Worm (Caenorhabditis elegans): ENCODE measurements around the gene fat-6.

The fat-6 gene

ce11 chrIV:11923074-11923473 lies 7.6 kb upstream of the fat-6 start, which contains the start of gene srlf-31:
Gene srlf-31, minus strand, starts transcription at chrIV:11923174.
- TF ChIP-seq C16A3.4 (tag; optimal IDR thresholded peaks at IDR 0.05) (no peak), unc-130 (tag; optimal IDR thresholded peaks at IDR 0.05) (no peak), ceh-88 (GFP tag; IDR thresholded peaks at IDR 0.05) (no peak), ces-1 (GFP tag; optimal IDR thresholded peaks at IDR 0.05) (no peak), blmp-1 (tag; optimal IDR thresholded peaks at IDR 0.05) (no peak), Y116A8C.19 (tag; optimal IDR thresholded peaks at IDR 0.05; ENCODE audit: borderline replicate concordance) (no peak), egl-27 (tag; optimal IDR thresholded peaks at IDR 0.05) (no peak), zag-1 (tag; optimal IDR thresholded peaks at IDR 0.05) (no peak), nhr-90 (tag; optimal IDR thresholded peaks at IDR 0.05; ENCODE audit: poor library complexity) (no peak), pag-3 (tag; optimal IDR thresholded peaks at IDR 0.05; ENCODE audit: borderline replicate concordance, insufficient read depth) (no peak), lin-35 (GFP tag; optimal IDR thresholded peaks at IDR 0.05) (no peak), ama-1 (optimal IDR thresholded peaks at IDR 0.05) (no peak), unc-98 (GFP tag; IDR thresholded peaks at IDR 0.05) (no peak), lin-14 (GFP tag; optimal IDR thresholded peaks at IDR 0.05) (no peak), mef-2 (tag; optimal IDR thresholded peaks at IDR 0.05) (no peak), lin-39 (tag; optimal IDR thresholded peaks at IDR 0.05) (no peak), aly-2 (tag; optimal IDR thresholded peaks at IDR 0.05) (no peak), nhr-12 (tag; optimal IDR thresholded peaks at IDR 0.05) (no peak)

ce11 chrIV:11922011-11922410 lies 6.5 kb upstream of the fat-6 start, which contains the start of gene ZK822.1:
Gene ZK822.1, minus strand, starts transcription at chrIV:11922131.
- TF ChIP-seq mef-2 (tag; optimal IDR thresholded peaks at IDR 0.05) = no peak
- no peak for TF ChIP-seq fkh-8 (tag; optimal IDR thresholded peaks at IDR 0.05)
- no peak for TF ChIP-seq nhr-76 (tag; optimal IDR thresholded peaks at IDR 0.05)
- TF ChIP-seq C04F5.9 (tag; optimal IDR thresholded peaks at IDR 0.05) = no peak
- no peak for TF ChIP-seq C34B4.2 (tag; optimal IDR thresholded peaks at IDR 0.05)
- no peak for TF ChIP-seq elt-3 (tag; optimal IDR thresholded peaks at IDR 0.05)
- no peak for TF ChIP-seq mab-9 (GFP tag; IDR thresholded peaks at IDR 0.05)
- no peak for TF ChIP-seq nhr-28 (tag; optimal IDR thresholded peaks at IDR 0.05)
- no peak for TF ChIP-seq unc-62 (GFP tag; optimal IDR thresholded peaks at IDR 0.05)
- no peak for TF ChIP-seq ets-5 (GFP tag; IDR thresholded peaks at IDR 0.05)
- no peak for TF ChIP-seq isw-1 (GFP tag; IDR thresholded peaks at IDR 0.05)
- TF ChIP-seq pqm-1 (tag; optimal IDR thresholded peaks at IDR 0.05) = no peak
- no peak for TF ChIP-seq fkh-4 (tag; optimal IDR thresholded peaks at IDR 0.05; ENCODE audit: borderline replicate concordance)
- TF ChIP-seq lir-3 (tag; optimal IDR thresholded peaks at IDR 0.05; ENCODE audit: poor library complexity) = no peak
- TF ChIP-seq lin-14 (GFP tag; optimal IDR thresholded peaks at IDR 0.05) = no peak
- TF ChIP-seq ama-1 (optimal IDR thresholded peaks at IDR 0.05) = no peak
- TF ChIP-seq pax-3 (tag; optimal IDR thresholded peaks at IDR 0.05) = no peak

- no peak for TF ChIP-seq dsc-1 (tag; optimal IDR thresholded peaks at IDR 0.05)
- no peak for TF ChIP-seq lin-35 (GFP tag; optimal IDR thresholded peaks at IDR 0.05)
- no peak for TF ChIP-seq jun-1 (tag; optimal IDR thresholded peaks at IDR 0.05)
- no peak for TF ChIP-seq ceh-90 (tag; optimal IDR thresholded peaks at IDR 0.05)
- TF ChIP-seq unc-130 (tag; optimal IDR thresholded peaks at IDR 0.05) = no peak
- no peak for TF ChIP-seq nhr-19 (GFP tag; conservative IDR thresholded peaks at IDR 0.05)
- TF ChIP-seq nhr-71 (tag; optimal IDR thresholded peaks at IDR 0.05) = no peak
- TF ChIP-seq tbx-2 (tag; optimal IDR thresholded peaks at IDR 0.05) = no peak
- no peak for TF ChIP-seq Y116A8C.19 (tag; optimal IDR thresholded peaks at IDR 0.05; ENCODE audit: borderline replicate concordance)
- TF ChIP-seq tlp-1 (tag; optimal IDR thresholded peaks at IDR 0.05) = no peak
- no peak for TF ChIP-seq egl-27 (tag; optimal IDR thresholded peaks at IDR 0.05)
- TF ChIP-seq mdl-1 (tag; optimal IDR thresholded peaks at IDR 0.05) = no peak
- TF ChIP-seq efl-3 (GFP tag; optimal IDR thresholded peaks at IDR 0.05) = no peak
These were observed 3.6 kb upstream of the fat-6 start for ce11 chrIV:11919067-11919466.
